Fruit fly (Drosophila melanogaster): ENCODE data around the gene CG4733.

CG4733 gene

dm6 chr3R:19888156-19888784 is 2.2 kb upstream of the CG4733 start, which contains the start of gene ninaE:
Gene ninaE (minus strand): TSS chr3R:19888206.
- TF ChIP-seq Hnf4 (GFP tag; optimal IDR thresholded peaks at IDR 0.05), result no peak
- TF ChIP-seq jim (GFP tag; optimal IDR thresholded peaks at IDR 0.05), result no peak
- no peak for TF ChIP-seq Mio (GFP tag; optimal IDR thresholded peaks at IDR 0.05)
- no peak for TF ChIP-seq rgr (GFP tag; optimal IDR thresholded peaks at IDR 0.05)
- no peak for TF ChIP-seq Vsx2 (GFP tag; optimal IDR thresholded peaks at IDR 0.05; ENCODE audit: partially characterized antibody)
- TF ChIP-seq CG32264 (GFP tag; optimal IDR thresholded peaks at IDR 0.05), result no peak
- TF ChIP-seq dl (GFP tag; optimal IDR thresholded peaks at IDR 0.05; ENCODE audit: insufficient read depth in 1 of 2, partially characterized antibody in 2 of 2), result no peak
- no peak for TF ChIP-seq woc (GFP tag; optimal IDR thresholded peaks at IDR 0.05)

dm6 chr3R:19889603-19890187 is 794 bp upstream of the CG4733 start:
- no peak for TF ChIP-seq Abd-B (GFP tag; optimal IDR thresholded peaks at IDR 0.05)
- no peak for TF ChIP-seq dmrt93B (GFP tag; optimal IDR thresholded peaks at IDR 0.05)
- peak; percentile 78 for TF ChIP-seq Dif (GFP tag; optimal IDR thresholded peaks at IDR 0.05; ENCODE audit: partially characterized antibody)
- TF ChIP-seq pan (optimal IDR thresholded peaks at IDR 0.05), result no peak
- peak; percentile 56 to 70 for TF ChIP-seq dl (GFP tag; optimal IDR thresholded peaks at IDR 0.05; ENCODE audit: insufficient read depth in 1 of 2, partially characterized antibody in 2 of 2)
- no peak for TF ChIP-seq Hr78 (GFP tag; optimal IDR thresholded peaks at IDR 0.05)
- TF ChIP-seq ey (GFP tag; optimal IDR thresholded peaks at IDR 0.05), result no peak
- no peak for TF ChIP-seq usp (GFP tag; optimal IDR thresholded peaks at IDR 0.05)
- TF ChIP-seq fru (GFP tag; optimal IDR thresholded peaks at IDR 0.05), result peak; percentile 13
- TF ChIP-seq foxo (GFP tag; optimal IDR thresholded peaks at IDR 0.05), result no peak

dm6 chr3R:19891363-19891762 is 874 bp downstream of the CG4733 start:
- TF ChIP-seq brk (GFP tag; optimal IDR thresholded peaks at IDR 0.05) (no peak), rgr (GFP tag; optimal IDR thresholded peaks at IDR 0.05) (no peak), dmrt93B (GFP tag; optimal IDR thresholded peaks at IDR 0.05) (no peak), sv (GFP tag; optimal IDR thresholded peaks at IDR 0.05) (no peak), Mio (GFP tag; optimal IDR thresholded peaks at IDR 0.05) (no peak), Hnf4 (GFP tag; optimal IDR thresholded peaks at IDR 0.05) (no peak), jim (GFP tag; optimal IDR thresholded peaks at IDR 0.05) (no peak), h (GFP tag; optimal IDR thresholded peaks at IDR 0.05) (no peak), N (GFP tag; optimal IDR thresholded peaks at IDR 0.05) (no peak), Dif (GFP tag; optimal IDR thresholded peaks at IDR 0.05; ENCODE audit: partially characterized antibody) (no peak)

dm6 chr3R:19892046-19892445 is 1.6 kb downstream of the CG4733 start:
- TF ChIP-seq Vsx2 (GFP tag; optimal IDR thresholded peaks at IDR 0.05; ENCODE audit: partially characterized antibody) (no peak), dmrt93B (GFP tag; optimal IDR thresholded peaks at IDR 0.05) (no peak), sage (GFP tag; optimal IDR thresholded peaks at IDR 0.05) (no peak), Dfd (GFP tag; optimal IDR thresholded peaks at IDR 0.05) (no peak), CG32264 (GFP tag; optimal IDR thresholded peaks at IDR 0.05) (no peak), Dif (GFP tag; optimal IDR thresholded peaks at IDR 0.05; ENCODE audit: partially characterized antibody) (no peak), rgr (GFP tag; optimal IDR thresholded peaks at IDR 0.05) (no peak), Hr83 (GFP tag; optimal IDR thresholded peaks at IDR 0.05; ENCODE audit: poor library complexity, severe bottlenecking) (no peak), sv (GFP tag; optimal IDR thresholded peaks at IDR 0.05) (peak; percentile 44), h (GFP tag; optimal IDR thresholded peaks at IDR 0.05) (peak; percentile 18), fru (GFP tag; optimal IDR thresholded peaks at IDR 0.05) (peak; percentile 5)

- TF ChIP-seq sv (GFP tag; optimal IDR thresholded peaks at IDR 0.05) (no peak), Hnf4 (GFP tag; optimal IDR thresholded peaks at IDR 0.05) (no peak), CG9705 (GFP tag; optimal IDR thresholded peaks at IDR 0.05) (no peak), br (GFP tag; optimal IDR thresholded peaks at IDR 0.05) (no peak), woc (GFP tag; optimal IDR thresholded peaks at IDR 0.05) (no peak), Dfd (GFP tag; optimal IDR thresholded peaks at IDR 0.05) (no peak), tai (GFP tag; optimal IDR thresholded peaks at IDR 0.05) (no peak), dmrt93B (GFP tag; optimal IDR thresholded peaks at IDR 0.05) (no peak), brk (GFP tag; optimal IDR thresholded peaks at IDR 0.05) (no peak), dl (GFP tag; optimal IDR thresholded peaks at IDR 0.05; ENCODE audit: insufficient read depth in 1 of 2, partially characterized antibody in 2 of 2) (no peak), rgr (GFP tag; optimal IDR thresholded peaks at IDR 0.05) (no peak), Dif (GFP tag; optimal IDR thresholded peaks at IDR 0.05; ENCODE audit: partially characterized antibody) (no peak), GATAd (GFP tag; optimal IDR thresholded peaks at IDR 0.05) (no peak), OdsH (GFP tag; optimal IDR thresholded peaks at IDR 0.05) (no peak), Myc (optimal IDR thresholded peaks at IDR 0.05) (no peak), jim (GFP tag; optimal IDR thresholded peaks at IDR 0.05) (no peak), sage (GFP tag; optimal IDR thresholded peaks at IDR 0.05) (no peak)
These were observed 4.8 kb downstream of the CG4733 start for dm6 chr3R:19895305-19895704.
